Fruit fly (Drosophila melanogaster): ENCODE results near the gene Alp11.
A peak's percentile ranks its signal among the peaks of the same experiment; 100 is the strongest.

Gene Alp11

DNA sequence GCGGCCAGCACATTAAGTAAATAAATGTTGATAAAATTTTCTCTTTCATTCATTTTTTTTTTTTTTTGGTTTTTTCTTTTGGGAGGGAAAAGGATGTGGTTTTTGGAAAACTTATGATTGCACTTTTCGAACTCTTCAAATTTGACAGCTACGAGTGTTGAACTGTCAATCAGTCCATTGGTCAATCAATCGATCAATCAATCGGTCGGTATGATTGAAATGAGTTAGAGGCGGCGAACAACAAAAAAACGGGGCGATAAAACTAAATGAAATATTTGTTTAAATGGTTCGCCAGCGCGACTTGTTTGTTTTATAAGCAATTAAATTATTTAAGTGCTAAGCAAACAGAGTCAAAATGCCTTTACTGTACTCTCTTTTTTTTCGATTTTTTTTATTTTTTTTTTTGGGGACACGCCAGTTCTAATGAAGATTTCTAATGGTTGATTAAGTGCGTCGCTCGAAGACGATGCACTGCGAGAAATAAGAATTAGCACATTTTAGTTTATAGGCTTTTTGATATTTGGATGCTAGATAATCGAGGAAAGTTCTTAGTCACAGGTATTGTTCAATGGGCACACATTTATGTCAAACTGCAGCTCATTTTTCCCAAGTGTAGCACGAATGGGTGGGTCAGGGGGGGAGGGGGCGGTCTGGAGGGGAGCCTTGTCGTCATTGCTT, 31.6 kb downstream of the Alp11 start (continued):
- TF ChIP-seq ind (GFP tag; optimal IDR thresholded peaks at IDR 0.05) (peak; percentile 90), CG7745 (tag; optimal IDR thresholded peaks at IDR 0.05) (no peak), sens-2 (GFP tag; IDR thresholded peaks at IDR 0.05) (0 out of 2 replicates have a peak, but pooled peaks have one; percentile 34), Nf-YB (GFP tag; optimal IDR thresholded peaks at IDR 0.05) (peak; percentile 62), Kr (GFP tag; optimal IDR thresholded peaks at IDR 0.05) (no peak), lab (GFP tag; optimal IDR thresholded peaks at IDR 0.05) (peak; percentile 83), eyg (GFP tag; optimal IDR thresholded peaks at IDR 0.05) (peak; percentile 31), CG6654 (GFP tag; optimal IDR thresholded peaks at IDR 0.05) (peak; percentile 67), salm (tag; optimal IDR thresholded peaks at IDR 0.05) (peak; percentile 65), CG6765 (GFP tag; optimal IDR thresholded peaks at IDR 0.05) (peak; percentile 23), CG13894 (tag; optimal IDR thresholded peaks at IDR 0.05) (no peak), mam (GFP tag; optimal IDR thresholded peaks at IDR 0.05) (peak; percentile 76), CG11456 (GFP tag; IDR thresholded peaks at IDR 0.05) (peak; percentile 88)

DNA sequence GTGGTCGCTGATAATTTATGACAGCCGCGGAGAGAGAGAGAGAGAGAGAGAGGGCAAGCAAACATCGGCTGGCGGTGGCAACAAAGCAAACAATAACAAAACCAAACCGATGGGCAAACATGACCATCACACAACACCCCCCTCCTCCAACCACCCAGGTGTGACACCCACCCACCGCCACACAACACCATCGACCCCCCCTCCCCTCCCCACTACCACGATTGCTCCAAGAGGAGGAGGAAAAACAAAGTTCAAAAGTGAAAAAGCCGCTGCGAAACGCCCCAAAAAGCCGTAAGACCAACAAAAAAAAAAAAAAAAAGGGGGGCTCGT, 32.1 kb downstream of the Alp11 start:
- TF ChIP-seq CG8388 (GFP tag; optimal IDR thresholded peaks at IDR 0.05) (no peak), CG10543 (GFP tag; optimal IDR thresholded peaks at IDR 0.05) (peak; percentile 2), cg (GFP tag; optimal IDR thresholded peaks at IDR 0.05) (no peak), org-1 (GFP tag; optimal IDR thresholded peaks at IDR 0.05) (peak; percentile 19), CG1603 (tag; optimal IDR thresholded peaks at IDR 0.05) (peak; percentile 50), bsh (GFP tag; optimal IDR thresholded peaks at IDR 0.05) (peak in 1 of 2 experiments; percentile 12), CG6254 (GFP tag; optimal IDR thresholded peaks at IDR 0.05) (peak; percentile 30), Nf-YB (GFP tag; optimal IDR thresholded peaks at IDR 0.05) (no peak), CG8765 (GFP tag; IDR thresholded peaks at IDR 0.05) (no peak), CG1529 (GFP tag; optimal IDR thresholded peaks at IDR 0.05) (peak; percentile 8), CG6683 (GFP tag; optimal IDR thresholded peaks at IDR 0.05) (no peak), gem (tag; optimal IDR thresholded peaks at IDR 0.05) (peak; percentile 1), CG18262 (tag; optimal IDR thresholded peaks at IDR 0.05) (peak; percentile 11), sqz (GFP tag; optimal IDR thresholded peaks at IDR 0.05) (peak; percentile 72), CG1832 (GFP tag; optimal IDR thresholded peaks at IDR 0.05) (peak; percentile 8), CG15073 (GFP tag; optimal IDR thresholded peaks at IDR 0.05) (no peak), CG13894 (tag; optimal IDR thresholded peaks at IDR 0.05) (no peak), CG2678 (tag; optimal IDR thresholded peaks at IDR 0.05) (no peak), kni (GFP tag; optimal IDR thresholded peaks at IDR 0.05) (peak; percentile 92), Dbx (GFP tag; IDR thresholded peaks at IDR 0.05) (no peak), CHES-1-like (GFP tag; optimal IDR thresholded peaks at IDR 0.05) (no peak), Trl (optimal IDR thresholded peaks at IDR 0.05) (peak; percentile 12 to 37), Trl (GFP tag; optimal IDR thresholded peaks at IDR 0.05) (no peak), knrl (GFP tag; IDR thresholded peaks at IDR 0.05; ENCODE audit: partially characterized antibody) (peak; percentile 12; the same call in 1 of the 3 replicates), sug (tag; optimal IDR thresholded peaks at IDR 0.05) (peak; percentile 52), unpg (GFP tag; optimal IDR thresholded peaks at IDR 0.05) (peak; percentile 18), CG11696 (GFP tag; IDR thresholded peaks at IDR 0.05) (0 out of 2 replicates have a peak, but pooled peaks have one; percentile 5), lab (GFP tag; optimal IDR thresholded peaks at IDR 0.05) (peak; percentile 20), ham (GFP tag; IDR thresholded peaks at IDR 0.05) (0 out of 2 replicates have a peak, but pooled peaks have one; percentile 1), CG10979 (tag; optimal IDR thresholded peaks at IDR 0.05) (peak; percentile 16), E2f1 (GFP tag; IDR thresholded peaks at IDR 0.05) (peak; percentile 1; the same call in 1 of the 2 replicates), corto (GFP tag; optimal IDR thresholded peaks at IDR 0.05) (no peak), CG8359 (GFP tag; optimal IDR thresholded peaks at IDR 0.05; ENCODE audit: borderline replicate concordance) (peak; percentile 64), dmrt99B (tag; optimal IDR thresholded peaks at IDR 0.05) (peak; percentile 3), CG13123 (GFP tag; optimal IDR thresholded peaks at IDR 0.05) (no peak), maf-S (GFP tag; optimal IDR thresholded peaks at IDR 0.05) (no peak), CG10654 (GFP tag; optimal IDR thresholded peaks at IDR 0.05) (no peak), Taf1 (GFP tag; IDR thresholded peaks at IDR 0.05) (no peak)

Measured in whole organism, embryonic.